Fruit fly (Drosophila melanogaster) whole organism, prepupa: ENCODE results near the gene CG9550.

ENCODE experiments used
- CG6854 ChIP-seq: fragments of 200-800 bp; sonication (Bioruptor generic); optimal IDR thresholded peaks from 2 replicates; lab custom pipeline; 2017; ENCODE audit warnings: missing biosample characterization, mild to moderate bottlenecking, missing genetic modification characterization
- Sox102F ChIP-seq: fragments of 200-800 bp; sonication (Bioruptor generic); optimal IDR thresholded peaks from 2 replicates; lab custom pipeline; 2016; ENCODE audit warnings: missing biosample characterization, mild to moderate bottlenecking, missing genetic modification characterization
- fd59A ChIP-seq: fragments of 200-800 bp; sonication (Bioruptor generic); optimal IDR thresholded peaks from 2 replicates; lab custom pipeline; 2017; ENCODE audit warnings: missing biosample characterization, mild to moderate bottlenecking, missing genetic modification characterization, missing genetic modification reagents
- vri ChIP-seq: fragments of 200-800 bp; sonication (Bioruptor generic); optimal IDR thresholded peaks from 3 replicates; lab custom pipeline; 2016; ENCODE audit warnings: missing biosample characterization, mild to moderate bottlenecking, missing genetic modification characterization

- TF ChIP-seq CG6854 (GFP tag; lab: Kevin White, UChicago) (no peak), vri (GFP tag; lab: Kevin White, UChicago) (no peak), fd59A (GFP tag; lab: Kevin White, UChicago) (no peak), Sox102F (GFP tag; lab: Kevin White, UChicago) (no peak)
These were observed 21.8 kb upstream of the CG9550 start for dm6 chr2L:6474878-6475582.
